Worm (Caenorhabditis elegans) whole organism, late embryonic: Measurements from ENCODE around the gene osm-12.

Source experiments
- ama-1 ChIP-seq: fragments of 150-350 bp; optimal IDR thresholded peaks from 2 replicates; lab custom pipeline; 2014
- ceh-19 ChIP-seq: fragments of 200-800 bp; sonication (Bioruptor generic); optimal IDR thresholded peaks from 2 replicates; lab custom pipeline; 2018; ENCODE audit warnings: mild to moderate bottlenecking, missing genetic modification characterization, missing compliant biosample characterization
- eyg-1 ChIP-seq: sonication (generic microtip); optimal IDR thresholded peaks from 2 replicates; lab custom pipeline; 2016; ENCODE audit warnings: missing genotype, missing genetic modification characterization, missing compliant biosample characterization
- mec-3 ChIP-seq: sonication (generic microtip); optimal IDR thresholded peaks from 2 replicates; lab custom pipeline; 2016; ENCODE audit warnings: borderline replicate concordance, missing genetic modification characterization, missing compliant biosample characterization
- nfya-1 ChIP-seq: sonication (generic microtip); optimal IDR thresholded peaks from 2 replicates; lab custom pipeline; 2017; ENCODE audit warnings: missing genetic modification characterization, mild to moderate bottlenecking, missing compliant biosample characterization, antibody characterized with exemption, moderate library complexity
- nhr-11 ChIP-seq: fragments of 150-350 bp; optimal IDR thresholded peaks from 2 replicates; lab custom pipeline; 2014; ENCODE audit warnings: missing biosample characterization, missing genetic modification characterization
- pqm-1 ChIP-seq: sonication (generic microtip); optimal IDR thresholded peaks from 2 replicates; lab custom pipeline; 2016; ENCODE audit warnings: missing genetic modification characterization, missing compliant biosample characterization

DNA sequence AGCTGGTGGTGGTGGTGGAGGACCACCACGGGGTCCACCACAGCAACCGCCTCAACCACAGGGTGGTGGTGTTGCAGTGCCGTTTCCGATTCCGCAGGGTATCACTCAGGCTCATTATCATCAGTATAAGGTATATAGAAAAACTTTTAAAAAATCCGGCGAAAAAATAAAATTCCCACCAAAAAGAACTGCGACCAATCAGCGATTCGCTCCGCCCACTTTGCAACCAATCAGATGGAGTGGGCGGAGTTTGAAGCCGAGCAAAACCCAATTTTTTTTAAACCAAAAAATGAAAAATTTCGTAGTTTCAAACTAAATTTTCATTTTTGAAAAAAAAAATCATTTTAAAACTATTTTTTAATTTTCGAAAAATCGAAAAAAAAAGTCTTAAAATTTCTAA is 41.4 kb downstream of the osm-12 start:
- TF ChIP-seq ama-1 (lab: Kevin White, UChicago) (no peak), mec-3 (tag; lab: Kevin White, UChicago) (no peak), ceh-19 (GFP tag; lab: Kevin White, UChicago) (no peak), nfya-1 (tag; lab: Kevin White, UChicago) (peak; percentile 78), eyg-1 (tag; lab: Kevin White, UChicago) (no peak), pqm-1 (tag; lab: Kevin White, UChicago) (no peak), nhr-11 (tag; lab: Kevin White, UChicago) (no peak)
